Fruit fly (Drosophila melanogaster) whole organism, embryonic: ENCODE measurements around the gene unc-119.

ENCODE experiments used
- CG10979 ChIP-seq: fragments of 200-800 bp; sonication (Bioruptor generic); optimal IDR thresholded peaks from 2 replicates; lab custom pipeline; 2018; ENCODE audit warnings: missing biosample characterization, mild to moderate bottlenecking, missing genetic modification characterization, moderate library complexity
- CG11456 ChIP-seq: fragments of 200-800 bp; sonication (Bioruptor generic); IDR thresholded peaks from 3 replicates; pipeline ENCODE4 v1.3.6; 2022; ENCODE audit warnings: missing biosample characterization, missing genetic modification characterization
- CG12236 ChIP-seq: fragments of 200-800 bp; sonication (Bioruptor generic); optimal IDR thresholded peaks from 2 replicates; lab custom pipeline; 2016; ENCODE audit warnings: missing biosample characterization, missing genetic modification characterization
- CG12391 ChIP-seq: fragments of 200-800 bp; sonication (Bioruptor generic); optimal IDR thresholded peaks from 3 replicates; lab custom pipeline; 2018; ENCODE audit warnings: missing biosample characterization, mild to moderate bottlenecking, missing genetic modification characterization, moderate library complexity
- CG13123 ChIP-seq: fragments of 200-800 bp; sonication (Bioruptor generic); optimal IDR thresholded peaks from 2 replicates; lab custom pipeline; 2016; ENCODE audit warnings: missing biosample characterization, missing genetic modification characterization
- CG13424 ChIP-seq: fragments of 200-800 bp; sonication (Bioruptor generic); optimal IDR thresholded peaks from 2 replicates; lab custom pipeline; 2019; ENCODE audit warnings: missing biosample characterization, mild to moderate bottlenecking, missing genetic modification characterization, moderate library complexity
- CG14014 ChIP-seq: fragments of 200-800 bp; sonication (Bioruptor generic); IDR thresholded peaks from 2 replicates; pipeline ENCODE4 v1.3.6; 2022; ENCODE audit warnings: missing biosample characterization, missing genetic modification characterization
- CG1602 ChIP-seq: fragments of 200-800 bp; sonication (Bioruptor generic); optimal IDR thresholded peaks from 3 replicates; lab custom pipeline; 2016; ENCODE audit warnings: missing biosample characterization, missing genetic modification characterization
- CG17359 ChIP-seq: fragments of 200-800 bp; sonication (Bioruptor generic); optimal IDR thresholded peaks from 3 replicates; lab custom pipeline; 2018; ENCODE audit warnings: missing biosample characterization, mild to moderate bottlenecking, missing genetic modification characterization, moderate library complexity
- CG17802 ChIP-seq: fragments of 200-800 bp; sonication (Bioruptor generic); optimal IDR thresholded peaks from 2 replicates; lab custom pipeline; 2018; ENCODE audit warnings: missing biosample characterization, mild to moderate bottlenecking, missing genetic modification characterization, moderate library complexity
- CG18599 ChIP-seq: fragments of 200-800 bp; sonication (Bioruptor generic); optimal IDR thresholded peaks from 3 replicates; lab custom pipeline; 2017; ENCODE audit warnings: missing biosample characterization, missing genetic modification characterization, mild to moderate bottlenecking, moderate library complexity, missing genetic modification reagents
- CG2120 ChIP-seq: fragments of 200-800 bp; sonication (Bioruptor generic); optimal IDR thresholded peaks from 3 replicates; lab custom pipeline; 2016; ENCODE audit warnings: missing biosample characterization, missing genetic modification characterization
- CG2678 ChIP-seq: fragments of 200-800 bp; sonication (Bioruptor generic); optimal IDR thresholded peaks from 3 replicates; lab custom pipeline; 2019; ENCODE audit warnings: missing biosample characterization, mild to moderate bottlenecking, missing genetic modification characterization, moderate library complexity
- CG3065 ChIP-seq: fragments of 200-800 bp; sonication (Bioruptor generic); optimal IDR thresholded peaks from 2 replicates; lab custom pipeline; 2016; ENCODE audit warnings: missing biosample characterization, missing genetic modification characterization
- CG33557 ChIP-seq: fragments of 200-800 bp; sonication (Bioruptor generic); optimal IDR thresholded peaks from 2 replicates; lab custom pipeline; 2019; ENCODE audit warnings: missing biosample characterization, mild to moderate bottlenecking, missing genetic modification characterization, moderate library complexity
- CG3726 ChIP-seq: fragments of 200-800 bp; sonication (Bioruptor generic); IDR thresholded peaks from 3 replicates; pipeline ENCODE4, ENCODE4 v1.3.6; 2022; ENCODE audit warnings: missing biosample characterization, missing genetic modification characterization
- CG4404 ChIP-seq: fragments of 200-800 bp; sonication (Bioruptor generic); IDR thresholded peaks from 2 replicates; pipeline ENCODE4 v1.3.6; 2022; ENCODE audit warnings: missing biosample characterization, missing genetic modification characterization
- CG6854 ChIP-seq: fragments of 200-800 bp; sonication (Bioruptor generic); optimal IDR thresholded peaks from 3 replicates; lab custom pipeline; 2017; ENCODE audit warnings: missing biosample characterization, mild to moderate bottlenecking, missing genetic modification characterization
- CG7839 ChIP-seq: fragments of 200-800 bp; sonication (Bioruptor generic); optimal IDR thresholded peaks from 3 replicates; lab custom pipeline; 2018; ENCODE audit warnings: missing biosample characterization, mild to moderate bottlenecking, missing genetic modification characterization, moderate library complexity
- CG8281 ChIP-seq: fragments of 200-800 bp; sonication (Bioruptor generic); optimal IDR thresholded peaks from 2 replicates; lab custom pipeline; 2018; ENCODE audit warnings: missing biosample characterization, mild to moderate bottlenecking, missing genetic modification characterization, moderate library complexity
- CG9727 ChIP-seq: fragments of 200-800 bp; sonication (Bioruptor generic); optimal IDR thresholded peaks from 3 replicates; lab custom pipeline; 2017; ENCODE audit warnings: missing biosample characterization, mild to moderate bottlenecking, missing genetic modification characterization
- CG9932 ChIP-seq: fragments of 200-800 bp; sonication (Bioruptor generic); IDR thresholded peaks from 2 replicates; pipeline ENCODE4 v1.3.6; 2022; ENCODE audit warnings: missing biosample characterization, missing genetic modification characterization
- D ChIP-seq, 2 experiments: fragments of 200-800 bp in 1 of 2; fragments of >200 bp in 1 of 2; sonication (Bioruptor generic) in 1 of 2; optimal IDR thresholded peaks; 2 replicates in 1 of 2; 3 replicates in 1 of 2; lab custom pipeline; 2017; ENCODE audit warnings: mild to moderate bottlenecking in 1 of 2, missing biosample characterization in 1 of 2, missing genetic modification characterization in 1 of 2, missing genetic modification reagents in 1 of 2
- D19B ChIP-seq: fragments of 200-800 bp; sonication (Bioruptor generic); optimal IDR thresholded peaks from 2 replicates; lab custom pipeline; 2017; ENCODE audit warnings: missing biosample characterization, mild to moderate bottlenecking, missing genetic modification characterization
- Eip74EF ChIP-seq, 2 experiments: fragments of 200-800 bp in 1 of 2; fragments of >200 bp in 1 of 2; sonication (Bioruptor generic) in 1 of 2; optimal IDR thresholded peaks; 2 replicates each; lab custom pipeline; 2017 to 2019; ENCODE audit warnings: missing biosample characterization in 2 of 2, missing genetic modification characterization in 2 of 2, mild to moderate bottlenecking in 1 of 2, moderate library complexity in 1 of 2
- Ets65A ChIP-seq: fragments of 200-800 bp; sonication (Bioruptor generic); peaks from one replicate; lab custom pipeline; 2016; ENCODE audit warnings: missing biosample characterization, missing genetic modification characterization
- HLH3B ChIP-seq: fragments of 200-800 bp; sonication (Bioruptor generic); IDR thresholded peaks from 2 replicates; pipeline ENCODE4 v1.3.6; 2022; ENCODE audit warnings: missing biosample characterization, missing genetic modification characterization
- HmgD ChIP-seq: fragments of 200-800 bp; sonication (Bioruptor generic); optimal IDR thresholded peaks from 3 replicates; lab custom pipeline; 2016; ENCODE audit warnings: missing biosample characterization, missing genetic modification characterization
- Hmr ChIP-seq: fragments of 200-800 bp; sonication (Bioruptor generic); optimal IDR thresholded peaks from 3 replicates; lab custom pipeline; 2017; ENCODE audit warnings: mild to moderate bottlenecking, missing biosample characterization, missing genetic modification reagents, missing genetic modification characterization
- Hr51 ChIP-seq, 2 experiments: fragments of 200-800 bp; sonication (Bioruptor generic); optimal IDR thresholded peaks; 2 replicates in 1 of 2; 3 replicates in 1 of 2; lab custom pipeline; 2016 to 2018; ENCODE audit warnings: missing biosample characterization in 2 of 2, missing genetic modification characterization in 2 of 2, mild to moderate bottlenecking in 1 of 2, moderate library complexity in 1 of 2
- Med ChIP-seq: fragments of 200-800 bp; sonication (Bioruptor generic); peaks from one replicate; lab custom pipeline; 2016; ENCODE audit warnings: missing biosample characterization, missing genetic modification characterization, mild to moderate bottlenecking, inconsistent platforms, moderate library complexity
- Meics ChIP-seq: fragments of 200-800 bp; sonication (Bioruptor generic); optimal IDR thresholded peaks from 2 replicates; lab custom pipeline; 2017; ENCODE audit warnings: missing biosample characterization, mild to moderate bottlenecking, missing genetic modification characterization
- Nf-YB ChIP-seq: fragments of 200-800 bp; sonication (Bioruptor generic); optimal IDR thresholded peaks from 3 replicates; lab custom pipeline; 2019; ENCODE audit warnings: missing biosample characterization, mild to moderate bottlenecking, missing genetic modification characterization, moderate library complexity
- Sox102F ChIP-seq: fragments of 200-800 bp; sonication (Bioruptor generic); optimal IDR thresholded peaks from 2 replicates; lab custom pipeline; 2018; ENCODE audit warnings: missing biosample characterization, mild to moderate bottlenecking, missing genetic modification characterization, moderate library complexity
- Xrp1 ChIP-seq: fragments of 200-800 bp; sonication (Bioruptor generic); IDR thresholded peaks from 2 replicates; pipeline ENCODE4 v1.3.6; 2022; ENCODE audit warnings: missing biosample characterization, missing genetic modification characterization
- bsh ChIP-seq, 2 experiments: fragments of 200-800 bp; sonication (Bioruptor generic); optimal IDR thresholded peaks; 2 replicates each; lab custom pipeline; 2017 to 2018; ENCODE audit warnings: mild to moderate bottlenecking in 2 of 2, missing biosample characterization in 2 of 2, missing genetic modification characterization in 2 of 2, moderate library complexity in 1 of 2
- chm ChIP-seq: fragments of 200-800 bp; sonication (Bioruptor generic); IDR thresholded peaks from 2 replicates; pipeline ENCODE4 v1.3.6; 2022; ENCODE audit warnings: missing biosample characterization, missing genetic modification characterization
- dmrt99B ChIP-seq: fragments of 200-800 bp; sonication (Bioruptor generic); optimal IDR thresholded peaks from 2 replicates; lab custom pipeline; 2018; ENCODE audit warnings: missing biosample characterization, mild to moderate bottlenecking, missing genetic modification characterization, moderate library complexity
- fd102C ChIP-seq: fragments of 200-800 bp; sonication (Bioruptor generic); optimal IDR thresholded peaks from 2 replicates; lab custom pipeline; 2018; ENCODE audit warnings: missing biosample characterization, mild to moderate bottlenecking, missing genetic modification characterization, moderate library complexity
- ind ChIP-seq: fragments of 200-800 bp; sonication (Bioruptor generic); optimal IDR thresholded peaks from 3 replicates; lab custom pipeline; 2016; ENCODE audit warnings: missing biosample characterization, missing genetic modification characterization
- kay ChIP-seq: fragments of 200-800 bp; sonication (Bioruptor generic); optimal IDR thresholded peaks from 2 replicates; lab custom pipeline; 2016; ENCODE audit warnings: missing biosample characterization, missing genetic modification characterization
- lmd ChIP-seq: fragments of 200-800 bp; sonication (Bioruptor generic); IDR thresholded peaks from 2 replicates; pipeline ENCODE4 v1.3.6; 2022; ENCODE audit warnings: missing biosample characterization, missing genetic modification characterization
- nmo ChIP-seq: fragments of 200-800 bp; sonication (Bioruptor generic); optimal IDR thresholded peaks from 2 replicates; lab custom pipeline; 2018; ENCODE audit warnings: missing biosample characterization, mild to moderate bottlenecking, missing genetic modification characterization, moderate library complexity
- row ChIP-seq: fragments of 200-800 bp; sonication (Bioruptor generic); IDR thresholded peaks from 3 replicates; pipeline ENCODE4 v1.3.6; 2022; ENCODE audit warnings: missing biosample characterization, missing genetic modification characterization
- scrt ChIP-seq: fragments of 200-800 bp; sonication (Bioruptor generic); optimal IDR thresholded peaks from 2 replicates; lab custom pipeline; 2018; ENCODE audit warnings: missing biosample characterization, mild to moderate bottlenecking, missing genetic modification characterization, moderate library complexity
- trem ChIP-seq: fragments of 200-800 bp; optimal IDR thresholded peaks from 3 replicates; lab custom pipeline; 2019; ENCODE audit warnings: missing biosample characterization, mild to moderate bottlenecking, missing genetic modification characterization, moderate library complexity
- unpg ChIP-seq: fragments of 200-800 bp; sonication (Bioruptor generic); optimal IDR thresholded peaks from 3 replicates; lab custom pipeline; 2018; ENCODE audit warnings: missing biosample characterization, mild to moderate bottlenecking, missing genetic modification characterization, moderate library complexity
- vvl ChIP-seq: fragments of 200-800 bp; sonication (Bioruptor generic); IDR thresholded peaks from 2 replicates; pipeline ENCODE4 v1.3.6; 2022; ENCODE audit warnings: missing biosample characterization, missing genetic modification characterization
- zfh2 ChIP-seq: fragments of 200-800 bp; sonication (Bioruptor generic); optimal IDR thresholded peaks from 2 replicates; lab custom pipeline; 2016; ENCODE audit warnings: missing biosample characterization, missing genetic modification characterization

unc-119 gene

dm6 chrX:7266604-7267003, 24.5 kb downstream of the unc-119 start, which contains the start of gene CG1958:
TSS of gene CG1958 (plus strand) at chrX:7266904.
- TF ChIP-seq kay (GFP tag; lab: Kevin White, UChicago) (no peak), CG6854 (GFP tag; lab: Kevin White, UChicago) (no peak), CG33557 (GFP tag; lab: Kevin White, UChicago) (no peak), fd102C (no peak), HmgD (GFP tag; lab: Kevin White, UChicago) (no peak), CG17802 (tag; lab: Kevin White, UChicago) (no peak), CG1602 (GFP tag; lab: Kevin White, UChicago) (no peak), ind (GFP tag; lab: Kevin White, UChicago) (no peak), CG9932 (no peak), CG14014 (GFP tag; lab: Robert Waterston, UW) (no peak), CG3726 (no peak), D19B (GFP tag; lab: Kevin White, UChicago) (no peak), CG13123 (no peak), Eip74EF (GFP tag; optimal IDR thresholded peaks at IDR 0.05; lab: Kevin White, UChicago) (no peak), trem (no peak), chm (GFP tag; lab: Robert Waterston, UW) (no peak), Nf-YB (GFP tag; lab: Kevin White, UChicago) (no peak), unpg (GFP tag; lab: Kevin White, UChicago) (no peak)

DNA sequence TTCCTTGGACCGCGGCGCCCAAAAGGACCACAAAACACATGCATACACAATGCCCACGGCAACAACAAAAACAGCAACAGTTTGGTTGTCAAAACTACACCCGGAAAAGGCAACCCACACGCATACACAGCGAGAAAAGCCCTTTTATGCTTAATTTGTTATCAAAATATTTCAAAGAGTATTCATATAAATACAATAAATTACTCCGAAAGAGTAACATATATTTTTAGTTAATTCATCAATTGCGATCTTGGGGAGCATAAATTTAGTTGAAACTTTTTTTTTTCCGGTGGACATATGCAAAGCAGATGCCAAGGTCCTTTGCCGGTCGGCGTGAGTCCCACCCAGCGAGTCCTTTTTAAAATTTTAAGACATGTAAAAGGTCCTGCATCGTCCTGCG, 35.9 kb downstream of the unc-119 start:
- TF ChIP-seq vvl (GFP tag; lab: Robert Waterston, UW) (peak; percentile 42), Hr51 (GFP tag; optimal IDR thresholded peaks at IDR 0.05; lab: Kevin White, UChicago) (peak in 1 of 2 experiments; percentile 7), CG10979 (tag; lab: Kevin White, UChicago) (peak; percentile 10), CG4404 (GFP tag; lab: Robert Waterston, UW) (peak; percentile 38), Hmr (GFP tag; lab: Kevin White, UChicago) (peak; percentile 21), bsh (GFP tag; optimal IDR thresholded peaks at IDR 0.05; lab: Kevin White, UChicago) (peak in 1 of 2 experiments; percentile 11), Med (GFP tag; lab: Kevin White, UChicago) (no peak), CG7839 (tag; lab: Kevin White, UChicago) (peak; percentile 22), Ets65A (GFP tag; lab: Kevin White, UChicago) (peak; percentile 64), CG17359 (peak; percentile 5), CG11456 (GFP tag; lab: Robert Waterston, UW) (no peak), CG18599 (peak; percentile 66), CG3065 (no peak), HLH3B (GFP tag; lab: Robert Waterston, UW) (0 out of 2 replicates have a peak, but pooled peaks have one; percentile 19), CG9932 (peak; percentile 30; the same call in 1 of the 2 replicates), Meics (peak; percentile 21), CG13424 (peak; percentile 3), dmrt99B (tag; lab: Kevin White, UChicago) (peak; percentile 33), row (peak; percentile 41; the same call in 2 of the 3 replicates), CG8281 (no peak), CG9727 (GFP tag; lab: Kevin White, UChicago) (peak; percentile 18), scrt (peak; percentile 47), CG12236 (GFP tag; lab: Kevin White, UChicago) (no peak), Xrp1 (peak; percentile 24; the same call in 1 of the 2 replicates), CG2120 (GFP tag; lab: Kevin White, UChicago) (peak; percentile 36), nmo (GFP tag; lab: Kevin White, UChicago) (peak; percentile 26), CG2678 (tag; lab: Kevin White, UChicago) (peak; percentile 46), Sox102F (peak; percentile 9), lmd (peak; percentile 23; the same call in 1 of the 2 replicates), D (optimal IDR thresholded peaks at IDR 0.05; lab: Kevin White, UChicago) (no peak), D (GFP tag; optimal IDR thresholded peaks at IDR 0.05; lab: Kevin White, UChicago) (no peak), zfh2 (GFP tag; lab: Kevin White, UChicago) (no peak), CG12391 (tag; lab: Kevin White, UChicago) (peak; percentile 4)
